Fruit fly (Drosophila melanogaster): Measurements from ENCODE around the gene mRpS7.

dm6 chr2L:10425599-10425998 lies 39.1 kb downstream of the mRpS7 start:
- TF ChIP-seq CG8478 (optimal IDR thresholded peaks at IDR 0.05) (no peak), CTCF (optimal IDR thresholded peaks at IDR 0.05) (no peak)

All from S2 (cell line).